Worm (Caenorhabditis elegans): ENCODE results near the gene srh-170.

ce11 chrV:15377903-15378302, 10.8 kb downstream of the srh-170 start, which contains the start of gene srh-122:
- TF ChIP-seq ztf-29 (GFP tag; IDR thresholded peaks at IDR 0.05) = no peak
- no peak for TF ChIP-seq flt-1 (GFP tag; IDR thresholded peaks at IDR 0.05)
- no peak for TF ChIP-seq cog-1 (tag; optimal IDR thresholded peaks at IDR 0.05)
- TF ChIP-seq T22C8.4 (GFP tag; IDR thresholded peaks at IDR 0.05) = no peak

All from whole organism, midembryonic.